Worm (Caenorhabditis elegans) whole organism, dauer: ENCODE results near the gene phdh-1.

ENCODE experiments used
- unc-62 ChIP-seq: sonication (generic microtip); optimal IDR thresholded peaks from 2 replicates; lab custom pipeline; 2017; ENCODE audit warnings: missing biosample characterization, missing genetic modification reagents, missing genetic modification characterization

phdh-1 gene

DNA sequence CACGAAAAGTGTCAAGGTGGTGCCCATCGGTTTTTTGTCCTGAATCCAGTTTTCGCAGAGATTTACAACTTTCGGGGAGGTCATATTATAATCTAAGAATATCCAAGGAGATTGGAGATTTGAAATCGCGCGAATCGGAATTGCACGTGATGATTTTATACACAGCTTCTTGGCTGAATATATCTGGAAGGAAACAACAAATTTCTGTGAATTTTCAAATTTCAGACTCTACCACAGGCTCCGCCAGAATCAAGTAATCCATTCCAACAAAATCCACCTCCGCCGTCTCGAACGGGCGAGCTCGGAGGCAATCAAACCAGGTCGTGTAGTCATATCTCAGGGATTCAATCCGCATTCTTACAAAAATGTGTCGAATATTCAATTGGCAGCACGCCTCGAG lies 43.0 kb downstream of the phdh-1 start:
- no peak for TF ChIP-seq unc-62

- TF ChIP-seq unc-62: no peak
Observed at ce11 chrII:13593659-13594221, 44.5 kb downstream of the phdh-1 start, which contains the start of gene clec-146. TSS of gene clec-146 (minus strand) at chrII:13593774.

DNA sequence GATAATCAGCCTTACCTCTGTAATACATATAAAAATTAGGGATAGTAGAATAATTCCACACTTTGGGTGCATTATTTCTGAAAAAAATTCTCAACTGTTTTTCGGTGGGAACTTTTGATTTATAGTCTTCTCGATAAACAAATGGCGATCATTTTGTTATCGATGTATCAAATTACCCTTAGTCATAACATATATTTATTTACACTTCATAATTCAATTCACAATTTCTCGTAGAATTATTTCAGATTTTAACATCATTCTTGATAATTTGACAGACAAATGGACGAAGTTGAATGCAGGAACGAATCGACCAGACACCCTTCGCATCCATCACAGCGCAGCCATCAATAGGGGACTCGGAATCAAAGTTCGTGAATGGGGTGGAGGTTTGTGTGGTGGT lies 47.8 kb downstream of the phdh-1 start, which contains the start of gene clec-145:
TSS of gene clec-145 (minus strand) at position 101 of the 400 bp plus-strand sequence.
- no peak for TF ChIP-seq unc-62
